Worm (Caenorhabditis elegans) whole organism, L4/young adult: ENCODE results near the gene pgl-2.

Experiments used
- W03F9.2 ChIP-seq: fragments of 150-350 bp; optimal IDR thresholded peaks from 2 replicates; lab custom pipeline; 2014; ENCODE audit warnings: missing biosample characterization, missing genetic modification characterization
- dao-5 ChIP-seq: sonication (generic microtip); optimal IDR thresholded peaks from 2 replicates; lab custom pipeline; 2016; ENCODE audit warnings: missing genotype, missing genetic modification characterization, moderate library complexity, missing compliant biosample characterization
- him-1 ChIP-seq: sonication (generic microtip); optimal IDR thresholded peaks from 2 replicates; lab custom pipeline; 2016; ENCODE audit warnings: missing genotype, missing genetic modification reagents, missing genetic modification characterization, missing compliant biosample characterization

pgl-2 gene

DNA sequence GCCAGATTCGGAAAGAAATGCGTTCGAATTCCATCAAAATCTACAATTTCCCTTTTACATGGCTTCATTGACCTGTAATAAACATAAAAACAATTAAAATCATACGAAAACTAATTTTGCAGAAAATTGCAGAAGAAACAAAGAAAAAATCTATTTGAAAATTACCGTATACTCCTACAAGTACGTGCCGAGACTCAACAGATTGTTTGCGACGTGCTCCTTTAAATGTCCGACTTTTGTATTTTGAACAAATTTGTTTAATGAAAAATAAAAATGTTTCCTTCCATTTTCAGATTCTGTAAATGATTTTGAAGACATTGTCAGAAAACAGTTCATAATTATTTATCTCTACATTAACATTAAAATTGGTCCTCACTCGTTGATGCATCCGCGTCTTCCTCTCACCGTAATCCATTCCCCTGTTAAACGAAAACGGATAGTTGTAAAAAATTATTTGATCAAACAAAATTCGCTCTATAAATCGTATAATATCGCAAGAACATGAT is at the start of gene pgl-2:
pgl-2 (minus strand) TSS at position 456 of the 506 bp plus-strand sequence.
- no peak for TF ChIP-seq him-1 (tag; lab: Kevin White, UChicago)
- no peak for TF ChIP-seq W03F9.2 (tag; lab: Kevin White, UChicago)
- no peak for TF ChIP-seq dao-5

DNA sequence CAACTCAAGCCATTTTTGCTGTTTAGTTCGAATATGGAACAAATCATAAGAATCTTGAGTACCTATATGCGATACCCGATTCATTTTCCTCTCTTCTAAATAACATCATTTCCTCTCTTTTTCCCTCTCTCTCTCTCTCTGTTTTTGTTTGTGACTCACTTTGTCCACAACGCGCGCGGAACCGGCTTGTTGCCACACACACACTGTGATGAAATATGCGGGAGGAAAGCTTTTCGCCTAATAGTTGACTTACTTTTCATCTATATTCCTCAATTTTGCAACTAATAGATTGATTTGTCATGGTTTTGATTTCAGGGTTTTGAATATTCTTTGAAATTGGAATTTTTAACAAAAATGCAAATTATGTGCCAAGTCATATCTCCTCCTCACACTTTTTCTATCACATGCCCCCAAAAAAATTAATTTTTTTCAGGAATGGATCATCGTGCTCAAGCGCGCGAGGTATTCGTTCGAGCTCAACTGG is 44.6 kb upstream of the pgl-2 start, which contains the start of gene hipr-1:
hipr-1 (plus strand) TSS at position 434 of the 484 bp plus-strand sequence.
- TF ChIP-seq him-1 (tag; lab: Kevin White, UChicago) (no peak), dao-5 (no peak), W03F9.2 (tag; lab: Kevin White, UChicago) (no peak)

DNA sequence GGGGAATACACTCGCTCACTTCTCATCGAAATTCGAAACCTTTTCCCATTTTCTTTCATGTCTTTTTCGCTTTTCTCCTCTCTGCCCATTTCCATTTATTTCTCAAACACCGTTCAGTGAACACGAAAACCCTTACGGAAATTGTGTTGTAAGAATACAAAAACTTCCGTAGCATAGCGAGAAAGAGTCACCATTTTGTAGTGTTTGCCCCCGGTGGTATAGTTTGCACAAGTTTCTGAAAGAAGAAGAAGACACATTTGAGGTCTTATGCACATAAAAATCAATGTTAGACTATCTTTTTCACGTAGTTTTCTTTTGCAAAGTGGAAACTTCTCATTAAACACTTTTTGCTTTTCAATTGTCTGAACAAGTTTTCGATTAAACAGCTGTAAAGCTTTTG is 43.9 kb upstream of the pgl-2 start:
- TF ChIP-seq dao-5 (no peak), him-1 (tag; lab: Kevin White, UChicago) (no peak), W03F9.2 (tag; lab: Kevin White, UChicago) (no peak)

DNA sequence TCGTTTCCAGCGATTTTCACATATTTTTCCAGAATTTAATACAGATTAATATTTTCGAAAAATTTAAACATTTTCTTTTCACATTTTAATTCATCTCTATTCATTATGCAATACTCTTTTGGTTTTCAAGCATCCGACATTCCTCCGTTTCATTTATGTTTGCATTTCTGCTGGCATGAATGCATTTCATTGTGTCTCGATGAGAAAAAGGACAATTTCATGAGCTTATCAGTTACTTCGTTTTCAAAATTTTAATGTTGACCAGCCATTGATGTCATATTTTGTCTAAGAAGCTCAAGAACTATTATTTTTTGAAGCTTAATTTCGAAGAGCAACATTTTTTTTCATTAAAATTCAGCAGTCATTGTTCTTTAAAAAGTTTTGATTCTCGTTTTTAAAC is 43.4 kb upstream of the pgl-2 start:
- no peak for TF ChIP-seq dao-5
- TF ChIP-seq him-1 (tag; lab: Kevin White, UChicago), result no peak
- no peak for TF ChIP-seq W03F9.2 (tag; lab: Kevin White, UChicago)

DNA sequence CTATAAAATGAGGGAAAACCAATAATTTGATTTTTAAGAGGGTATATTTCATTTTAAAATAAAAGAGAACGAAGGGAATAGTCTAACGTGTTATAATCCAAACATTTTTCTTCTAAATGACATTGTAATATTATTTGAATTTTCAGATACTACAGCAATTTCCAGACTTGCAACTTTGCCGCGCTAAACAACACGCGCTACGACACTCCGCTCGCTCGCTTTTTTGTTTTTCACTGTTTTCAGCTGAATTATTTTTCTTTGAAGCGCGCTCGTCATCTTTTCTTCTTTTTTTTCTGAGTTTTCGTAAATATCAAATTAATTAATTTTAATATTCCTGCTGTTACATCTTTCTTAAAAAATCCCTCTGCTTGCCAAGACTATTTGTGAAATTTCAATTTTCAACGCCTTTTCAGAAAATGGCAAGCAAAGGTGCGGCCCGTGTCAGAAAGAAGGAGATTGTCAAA is 42.0 kb upstream of the pgl-2 start, which contains the start of gene mrpl-11:
mrpl-11 (plus strand) TSS at position 414 of the 464 bp plus-strand sequence.
- TF ChIP-seq W03F9.2 (tag; lab: Kevin White, UChicago), result no peak
- TF ChIP-seq him-1 (tag; lab: Kevin White, UChicago), result no peak
- no peak for TF ChIP-seq dao-5

DNA sequence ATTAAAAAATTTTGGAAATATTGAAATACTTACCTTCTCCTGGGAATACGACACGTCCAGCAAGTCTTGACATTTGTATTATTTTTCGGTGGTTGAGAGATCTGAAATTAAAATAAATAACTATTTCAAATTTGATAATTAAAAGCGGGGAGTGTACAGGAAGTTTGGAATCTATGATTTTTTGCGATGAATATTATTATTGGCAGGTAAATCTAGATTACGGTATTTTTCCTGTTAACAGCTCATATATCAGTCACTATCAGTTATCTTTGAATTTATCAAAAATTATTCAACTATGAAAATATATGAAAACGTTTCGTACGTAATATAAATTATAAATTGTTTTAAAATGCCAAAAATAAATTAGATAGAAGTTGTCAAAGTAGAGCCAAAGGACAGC is 40.8 kb upstream of the pgl-2 start, which contains the start of gene B0303.14:
B0303.14 (minus strand) TSS at position 101 of the 400 bp plus-strand sequence.
- TF ChIP-seq him-1 (tag; lab: Kevin White, UChicago) (no peak), dao-5 (no peak), W03F9.2 (tag; lab: Kevin White, UChicago) (no peak)

DNA sequence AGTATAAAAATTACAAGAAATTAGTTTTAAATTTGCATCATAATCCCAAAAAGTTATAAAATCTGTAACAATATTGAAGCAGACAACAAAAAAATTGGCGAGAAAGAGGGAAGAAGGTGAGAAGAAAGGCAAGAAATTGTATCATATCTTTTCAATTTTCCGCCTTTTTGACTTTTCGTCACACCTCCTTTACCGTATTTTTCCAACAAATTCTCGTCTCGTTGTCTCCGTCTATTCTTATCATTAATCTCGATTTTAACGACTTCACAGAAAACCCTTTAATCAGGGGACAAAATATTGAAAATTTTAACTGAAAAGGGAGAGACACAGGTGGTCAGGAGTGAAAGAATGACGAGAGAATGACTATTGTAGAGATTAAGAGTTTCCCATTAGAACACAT is 37.7 kb upstream of the pgl-2 start:
- TF ChIP-seq W03F9.2 (tag; lab: Kevin White, UChicago) (no peak), dao-5 (no peak), him-1 (tag; lab: Kevin White, UChicago) (no peak)

DNA sequence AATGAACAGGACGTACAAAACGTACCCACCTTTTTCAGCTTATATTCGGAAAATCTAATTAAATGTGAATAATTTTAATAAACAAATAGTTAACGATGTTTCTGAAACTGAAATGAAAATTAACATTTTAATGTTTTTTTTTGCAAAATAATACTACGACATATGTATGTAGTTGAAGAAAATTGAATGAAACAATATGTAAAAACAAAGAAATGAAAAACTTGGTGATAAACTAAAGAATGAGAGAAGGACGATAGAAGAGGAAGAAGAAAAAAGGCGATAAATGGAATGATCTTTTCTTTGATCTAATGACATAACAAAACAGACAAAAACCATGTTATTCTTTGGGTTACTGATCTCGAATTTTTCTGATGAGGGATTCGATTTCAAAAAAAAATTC is 35.1 kb upstream of the pgl-2 start, which contains the start of gene B0303.11:
B0303.11 (minus strand) TSS at position 101 of the 400 bp plus-strand sequence.
- TF ChIP-seq W03F9.2 (tag; lab: Kevin White, UChicago), result no peak
- TF ChIP-seq dao-5, result no peak
- TF ChIP-seq him-1 (tag; lab: Kevin White, UChicago), result no peak

DNA sequence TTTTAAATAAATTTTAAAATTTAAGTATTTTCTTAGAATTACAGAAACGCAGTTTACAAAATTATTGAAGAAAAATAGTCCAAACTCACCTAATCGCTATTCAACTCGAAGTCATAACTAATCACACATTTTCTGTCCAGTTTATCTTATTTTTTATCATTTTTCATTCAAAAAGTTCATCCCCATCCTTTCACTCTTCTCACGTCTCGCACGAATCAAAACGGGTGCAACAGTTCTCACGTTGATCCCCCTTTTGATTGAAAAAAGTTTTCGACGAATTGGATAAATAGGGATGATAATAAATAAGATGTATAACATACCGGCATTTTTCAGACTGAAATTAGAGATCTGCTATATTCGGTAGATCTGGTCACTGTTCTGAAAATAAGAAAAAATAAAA is 34.5 kb upstream of the pgl-2 start:
- TF ChIP-seq W03F9.2 (tag; lab: Kevin White, UChicago), result no peak
- TF ChIP-seq dao-5, result no peak
- TF ChIP-seq him-1 (tag; lab: Kevin White, UChicago), result no peak

DNA sequence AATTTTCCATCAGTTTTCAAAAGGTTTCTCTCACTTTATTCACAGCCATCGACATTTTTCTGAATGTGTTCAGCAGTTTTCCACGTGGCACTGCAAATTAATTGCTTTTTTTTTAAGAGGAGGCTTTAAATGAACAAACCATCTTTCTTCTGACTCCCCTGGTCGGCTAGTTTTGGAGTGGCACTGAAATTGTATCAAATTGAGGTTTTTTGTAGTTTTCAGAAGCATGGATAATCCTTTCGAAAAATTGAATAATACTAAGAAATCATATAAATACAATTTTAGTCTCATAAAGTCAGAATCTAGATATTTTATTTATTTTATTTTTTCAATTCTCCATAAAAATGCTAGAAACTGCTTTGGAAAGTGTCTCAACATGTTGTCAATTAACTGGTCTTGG is 29.5 kb upstream of the pgl-2 start, which contains the start of gene B0303.16:
B0303.16 (plus strand) TSS at position 301 of the 400 bp plus-strand sequence.
- TF ChIP-seq dao-5, result no peak
- no peak for TF ChIP-seq W03F9.2 (tag; lab: Kevin White, UChicago)
- TF ChIP-seq him-1 (tag; lab: Kevin White, UChicago), result no peak

DNA sequence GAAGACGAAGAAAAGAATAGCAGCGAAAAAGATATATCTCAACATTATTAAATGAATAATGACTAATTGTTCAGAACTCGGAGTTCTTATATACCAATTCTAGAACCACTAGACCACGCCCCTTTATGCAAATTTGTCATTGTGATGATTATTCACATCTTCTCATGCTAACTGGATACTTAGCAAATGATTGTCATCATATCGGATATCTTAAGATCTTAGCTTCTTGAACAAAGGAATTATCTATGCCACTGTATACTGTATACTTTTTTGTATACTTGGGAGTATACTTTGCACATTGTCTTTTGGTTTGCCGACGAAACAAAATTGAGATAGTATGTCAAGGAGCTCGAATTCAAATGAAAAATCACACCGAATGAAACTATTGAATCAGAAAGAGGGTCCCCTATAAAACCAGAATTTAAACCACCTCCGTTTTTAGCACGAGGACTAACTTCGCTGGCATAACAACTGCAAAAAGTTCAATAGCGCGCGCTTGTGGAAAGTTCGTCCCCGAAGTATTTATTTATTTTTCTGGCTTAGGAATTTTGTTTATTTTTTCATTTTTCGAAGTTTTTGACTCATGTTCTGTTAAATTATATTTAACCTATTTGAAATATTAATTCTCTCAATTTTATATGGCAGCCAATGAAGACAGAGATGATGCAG is 25.2 kb upstream of the pgl-2 start, which contains the start of the genes sdz-1 and vps-33.1:
sdz-1 (minus strand) TSS at position 51 of the 669 bp plus-strand sequence.
vps-33.1 (plus strand) TSS at position 639 of the 669 bp plus-strand sequence.
- TF ChIP-seq W03F9.2 (tag; lab: Kevin White, UChicago), result no peak
- no peak for TF ChIP-seq dao-5
- TF ChIP-seq him-1 (tag; lab: Kevin White, UChicago), result no peak

DNA sequence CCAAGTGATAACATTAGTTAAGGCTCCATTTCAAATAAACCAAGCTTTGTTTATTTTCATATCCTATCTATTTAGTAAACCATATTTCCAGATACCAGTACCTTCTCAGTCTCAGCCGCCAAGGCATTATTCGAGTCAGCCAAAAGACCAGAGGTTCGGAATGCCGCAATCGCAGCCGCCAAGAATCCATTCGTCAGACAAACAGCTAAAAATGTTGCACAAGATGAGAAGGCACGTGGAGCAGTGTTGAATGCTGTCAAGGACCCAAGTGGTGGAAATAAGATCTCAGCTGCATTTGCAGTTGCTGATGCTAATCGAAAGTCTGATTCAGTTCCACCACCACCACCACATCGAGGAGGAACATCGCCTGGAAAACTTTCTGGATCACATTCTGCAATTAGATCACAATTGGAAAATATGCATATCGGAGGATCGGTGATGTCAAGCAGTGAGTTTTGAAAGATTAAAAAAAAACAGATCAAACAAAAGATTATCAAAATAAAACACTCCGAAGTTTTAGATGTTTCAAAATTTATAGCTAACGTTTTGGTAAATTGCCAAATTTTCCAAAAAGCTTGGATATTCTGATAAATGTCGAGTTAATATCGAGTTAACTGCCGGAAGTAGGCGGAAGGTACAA is 22.2 kb upstream of the pgl-2 start:
- TF ChIP-seq dao-5, result no peak
- TF ChIP-seq him-1 (tag; lab: Kevin White, UChicago), result no peak
- no peak for TF ChIP-seq W03F9.2 (tag; lab: Kevin White, UChicago)

DNA sequence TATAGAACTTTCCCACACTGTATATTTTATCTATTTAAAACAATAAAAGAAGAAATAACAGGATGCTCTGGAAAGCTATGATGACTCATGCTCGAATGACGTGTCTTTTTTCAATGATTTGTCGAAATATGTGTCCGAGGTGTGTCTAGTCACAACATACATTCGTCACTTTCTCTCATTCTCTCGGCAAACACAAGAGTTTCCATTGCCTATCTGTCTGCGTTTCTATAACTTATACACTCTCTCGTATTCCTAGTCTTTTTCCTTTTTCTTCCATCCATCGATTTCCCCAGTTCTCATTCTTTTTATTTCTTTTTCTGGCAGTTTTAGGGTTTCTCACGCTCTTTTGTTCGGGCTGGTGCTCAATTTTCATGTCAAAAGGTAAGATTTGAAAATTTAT is 21.4 kb upstream of the pgl-2 start:
- TF ChIP-seq W03F9.2 (tag; lab: Kevin White, UChicago) (no peak), him-1 (tag; lab: Kevin White, UChicago) (no peak), dao-5 (no peak)
